Fruit fly (Drosophila melanogaster): Measurements from ENCODE around the gene ValRS-m.

The ValRS-m gene

dm6 chr3L:8996173-8996767 lies 31.7 kb upstream of the ValRS-m start (continued):
- TF ChIP-seq Nf-YB (GFP tag; optimal IDR thresholded peaks at IDR 0.05) (no peak), dm (GFP tag; optimal IDR thresholded peaks at IDR 0.05) (peak; percentile 10), fu2 (GFP tag; optimal IDR thresholded peaks at IDR 0.05) (peak; percentile 24), tin (GFP tag; optimal IDR thresholded peaks at IDR 0.05) (peak; percentile 53), disco-r (GFP tag; optimal IDR thresholded peaks at IDR 0.05) (no peak), HLHmδ (GFP tag; optimal IDR thresholded peaks at IDR 0.05) (no peak), Drgx (GFP tag; IDR thresholded peaks at IDR 0.05) (peak; percentile 90), CG2199 (GFP tag; IDR thresholded peaks at IDR 0.05) (0 out of 3 replicates have a peak, but pooled peaks have one; percentile 42), wor (GFP tag; IDR thresholded peaks at IDR 0.05) (peak; percentile 60), CG16779 (GFP tag; IDR thresholded peaks at IDR 0.05) (no peak), chn (GFP tag; optimal IDR thresholded peaks at IDR 0.05) (peak; percentile 57), ATbp (GFP tag; optimal IDR thresholded peaks at IDR 0.05) (peak; percentile 65), CG8944 (GFP tag; optimal IDR thresholded peaks at IDR 0.05) (peak; percentile 21), CG15011 (GFP tag; optimal IDR thresholded peaks at IDR 0.05) (peak; percentile 11), pum (GFP tag; optimal IDR thresholded peaks at IDR 0.05) (peak; percentile 54), CG8359 (GFP tag; optimal IDR thresholded peaks at IDR 0.05; ENCODE audit: borderline replicate concordance) (peak; percentile 15), CG4617 (GFP tag; optimal IDR thresholded peaks at IDR 0.05; ENCODE audit: borderline replicate concordance) (peak; percentile 13), CTCF (GFP tag; optimal IDR thresholded peaks at IDR 0.05) (no peak), CG2120 (GFP tag; optimal IDR thresholded peaks at IDR 0.05) (peak; percentile 72), CG4404 (GFP tag; IDR thresholded peaks at IDR 0.05) (peak; percentile 36; the same call in 1 of the 2 replicates), CG7786 (GFP tag; optimal IDR thresholded peaks at IDR 0.05) (peak; percentile 32), al (GFP tag; IDR thresholded peaks at IDR 0.05) (peak; percentile 47; the same call in 1 of the 2 replicates), sob (GFP tag; IDR thresholded peaks at IDR 0.05) (peak; percentile 63; the same call in 1 of the 2 replicates), ase (GFP tag; IDR thresholded peaks at IDR 0.05) (peak; percentile 57; the same call in 2 of the 3 replicates), CG17829 (tag; optimal IDR thresholded peaks at IDR 0.05) (peak; percentile 68), cwo (GFP tag; optimal IDR thresholded peaks at IDR 0.05) (peak; percentile 12), Sry-δ (GFP tag; optimal IDR thresholded peaks at IDR 0.05) (no peak), CG15073 (GFP tag; optimal IDR thresholded peaks at IDR 0.05) (no peak), zfh1 (GFP tag; IDR thresholded peaks at IDR 0.05) (peak; percentile 85), Abd-B (GFP tag; optimal IDR thresholded peaks at IDR 0.05) (peak; percentile 58), CG11085 (GFP tag; IDR thresholded peaks at IDR 0.05) (0 out of 2 replicates have a peak, but pooled peaks have one; percentile 44), CG16863 (GFP tag; optimal IDR thresholded peaks at IDR 0.05) (peak; percentile 45), CG6272 (GFP tag; IDR thresholded peaks at IDR 0.05) (0 out of 2 replicates have a peak, but pooled peaks have one; percentile 42), eyg (GFP tag; optimal IDR thresholded peaks at IDR 0.05) (no peak), ken (GFP tag; IDR thresholded peaks at IDR 0.05) (peak; percentile 82; the same call in 2 of the 3 replicates), CG12769 (tag; optimal IDR thresholded peaks at IDR 0.05) (no peak), pfk (GFP tag; optimal IDR thresholded peaks at IDR 0.05) (no peak), dimm (GFP tag; IDR thresholded peaks at IDR 0.05) (peak; percentile 51; the same call in 1 of the 2 replicates), CG18476 (GFP tag; optimal IDR thresholded peaks at IDR 0.05) (peak; percentile 30), CG10959 (GFP tag; IDR thresholded peaks at IDR 0.05) (0 out of 2 replicates have a peak, but pooled peaks have one; percentile 39), CG32532 (GFP tag; IDR thresholded peaks at IDR 0.05) (peak; percentile 73), hb (GFP tag; IDR thresholded peaks at IDR 0.05; ENCODE audit: partially characterized antibody) (no peak), Spps (tag; optimal IDR thresholded peaks at IDR 0.05) (peak; percentile 31), Camta (GFP tag; optimal IDR thresholded peaks at IDR 0.05) (peak; percentile 27), PHDP (tag; optimal IDR thresholded peaks at IDR 0.05) (peak; percentile 49), nau (GFP tag; optimal IDR thresholded peaks at IDR 0.05) (no peak), CG14860 (GFP tag; IDR thresholded peaks at IDR 0.05; ENCODE audit: partially characterized antibody) (no peak), CG9932 (GFP tag; IDR thresholded peaks at IDR 0.05) (peak; percentile 58), D19A (tag; optimal IDR thresholded peaks at IDR 0.05) (peak; percentile 50), HLH3B (GFP tag; IDR thresholded peaks at IDR 0.05) (peak; percentile 72), CG17361 (GFP tag; IDR thresholded peaks at IDR 0.05) (peak; percentile 65)

All from whole organism, embryonic.